Worm (Caenorhabditis elegans) whole organism, young adult: ENCODE measurements around the gene frpr-8.

Experiments
- F33H1.4 ChIP-seq: fragments of 200-800 bp; sonication (Bioruptor generic); IDR thresholded peaks from 2 replicates; pipeline ENCODE4 v1.3.6; 2022; ENCODE audit warnings: missing genetic modification reagents, missing genetic modification characterization, missing compliant biosample characterization
- zfh-2 ChIP-seq: fragments of 200-800 bp; sonication (Bioruptor generic); conservative IDR thresholded peaks from 2 replicates; pipeline ENCODE4 v1.3.6; 2022; ENCODE audit warnings: missing genetic modification reagents, missing genetic modification characterization, missing compliant biosample characterization
- ztf-18 ChIP-seq: sonication (generic microtip); optimal IDR thresholded peaks from 2 replicates; lab custom pipeline; 2016; ENCODE audit warnings: missing genotype, mild to moderate bottlenecking, missing genetic modification characterization, missing compliant biosample characterization

ce11 chrX:8660909-8661308 lies 36.7 kb upstream of the frpr-8 start:
- TF ChIP-seq ztf-18 (tag; lab: Kevin White, UChicago) (no peak), F33H1.4 (GFP tag; lab: Robert Waterston, UW) (no peak), zfh-2 (GFP tag; lab: Robert Waterston, UW) (no peak)
